Fruit fly (Drosophila melanogaster): ENCODE results near the gene CG8087.

Gene CG8087

dm6 chr3R:14577803-14578493 is 13.3 kb upstream of the CG8087 start (continued):
- TF ChIP-seq esn (GFP tag; optimal IDR thresholded peaks at IDR 0.05) (peak; percentile 29), fkh (GFP tag; optimal IDR thresholded peaks at IDR 0.05) (no peak), CG6276 (GFP tag; optimal IDR thresholded peaks at IDR 0.05) (no peak), Eip78C (GFP tag) (peak; percentile 77), CG6163 (GFP tag; IDR thresholded peaks at IDR 0.05) (no peak), CG6792 (GFP tag; optimal IDR thresholded peaks at IDR 0.05) (no peak), CG10631 (GFP tag; optimal IDR thresholded peaks at IDR 0.05) (no peak), CG3919 (GFP tag; optimal IDR thresholded peaks at IDR 0.05) (no peak), topi (GFP tag; optimal IDR thresholded peaks at IDR 0.05) (peak; percentile 35), OdsH (GFP tag; optimal IDR thresholded peaks at IDR 0.05) (peak; percentile 35), acj6 (GFP tag; optimal IDR thresholded peaks at IDR 0.05) (peak; percentile 38), svp (GFP tag) (peak; percentile 72), CG11762 (GFP tag; optimal IDR thresholded peaks at IDR 0.05; ENCODE audit: insufficient read depth) (no peak), CG34406 (GFP tag; optimal IDR thresholded peaks at IDR 0.05) (peak; percentile 39)

- TF ChIP-seq ss (GFP tag; optimal IDR thresholded peaks at IDR 0.05) (no peak), CG11294 (GFP tag; IDR thresholded peaks at IDR 0.05) (no peak), CG10631 (GFP tag; optimal IDR thresholded peaks at IDR 0.05) (no peak), svp (GFP tag) (no peak), Blimp-1 (GFP tag; optimal IDR thresholded peaks at IDR 0.05) (no peak), CG31627 (GFP tag; optimal IDR thresholded peaks at IDR 0.05) (no peak), lz (GFP tag; optimal IDR thresholded peaks at IDR 0.05) (no peak), CG3032 (tag; optimal IDR thresholded peaks at IDR 0.05) (no peak), CG11762 (GFP tag; optimal IDR thresholded peaks at IDR 0.05; ENCODE audit: insufficient read depth) (no peak), CG6276 (GFP tag; optimal IDR thresholded peaks at IDR 0.05) (peak; percentile 44), OdsH (GFP tag; optimal IDR thresholded peaks at IDR 0.05) (no peak), spab (GFP tag; optimal IDR thresholded peaks at IDR 0.05) (no peak), eg (GFP tag; IDR thresholded peaks at IDR 0.05) (peak; percentile 62; the same call in 2 of the 3 replicates), Eip75B (GFP tag; optimal IDR thresholded peaks at IDR 0.05) (no peak), fd85E (GFP tag; optimal IDR thresholded peaks at IDR 0.05) (no peak), Smox (GFP tag; optimal IDR thresholded peaks at IDR 0.05) (no peak), CG6808 (GFP tag; optimal IDR thresholded peaks at IDR 0.05) (no peak), CG8119 (GFP tag; IDR thresholded peaks at IDR 0.05) (peak; percentile 47; the same call in 1 of the 3 replicates), fkh (GFP tag; optimal IDR thresholded peaks at IDR 0.05) (peak; percentile 26), salr (GFP tag; optimal IDR thresholded peaks at IDR 0.05) (no peak), CG15336 (GFP tag; IDR thresholded peaks at IDR 0.05) (peak; percentile 25; the same call in 1 of the 2 replicates), CG8319 (GFP tag; optimal IDR thresholded peaks at IDR 0.05) (no peak), vri (GFP tag; optimal IDR thresholded peaks at IDR 0.05) (no peak), cyc (GFP tag; optimal IDR thresholded peaks at IDR 0.05) (no peak), CG9139 (GFP tag; optimal IDR thresholded peaks at IDR 0.05) (no peak), fd59A (GFP tag; optimal IDR thresholded peaks at IDR 0.05) (no peak), CG11902 (GFP tag; optimal IDR thresholded peaks at IDR 0.05) (no peak), CG10669 (GFP tag; optimal IDR thresholded peaks at IDR 0.05) (no peak)
Observed at dm6 chr3R:14576692-14577646, 12.4 kb upstream of the CG8087 start, which contains the start of gene stumps. Gene stumps, plus strand, starts transcription at chr3R:14577217.

- TF ChIP-seq CG31627 (GFP tag; optimal IDR thresholded peaks at IDR 0.05): no peak
- TF ChIP-seq CG15336 (GFP tag; IDR thresholded peaks at IDR 0.05): no peak
- TF ChIP-seq esn (GFP tag; optimal IDR thresholded peaks at IDR 0.05): no peak
- no peak for TF ChIP-seq CG11902 (GFP tag; optimal IDR thresholded peaks at IDR 0.05)
- TF ChIP-seq CG6163 (GFP tag; IDR thresholded peaks at IDR 0.05): no peak
- no peak for TF ChIP-seq fkh (GFP tag; optimal IDR thresholded peaks at IDR 0.05)
- no peak for TF ChIP-seq pdm3 (GFP tag; optimal IDR thresholded peaks at IDR 0.05)
- no peak for TF ChIP-seq Hr39 (GFP tag; optimal IDR thresholded peaks at IDR 0.05)
- TF ChIP-seq net (GFP tag; optimal IDR thresholded peaks at IDR 0.05): no peak
- TF ChIP-seq Gug (GFP tag; IDR thresholded peaks at IDR 0.05): no peak
Observed at dm6 chr3R:14576511-14576691, 11.8 kb upstream of the CG8087 start, which contains the start of gene CG44094. Gene CG44094, minus strand, starts transcription at chr3R:14576611.

All from whole organism, prepupa.